Fruit fly (Drosophila melanogaster) whole organism, prepupa: ENCODE measurements around the gene B52.

Source experiments
- CG10631 ChIP-seq: fragments of 200-800 bp; sonication (Bioruptor generic); optimal IDR thresholded peaks from 2 replicates; lab custom pipeline; 2016; ENCODE audit warnings: missing biosample characterization, missing genetic modification characterization
- CG11762 ChIP-seq: fragments of 200-800 bp; sonication (Bioruptor generic); optimal IDR thresholded peaks from 3 replicates; lab custom pipeline; 2016; ENCODE audit warnings: missing biosample characterization, missing genetic modification characterization; ENCODE audit not compliant: insufficient read depth
- CG11902 ChIP-seq: fragments of 200-800 bp; sonication (Bioruptor generic); optimal IDR thresholded peaks from 3 replicates; lab custom pipeline; 2016; ENCODE audit warnings: missing biosample characterization, missing genetic modification characterization
- CG1621 ChIP-seq: fragments of 200-800 bp; sonication (Bioruptor generic); optimal IDR thresholded peaks from 3 replicates; lab custom pipeline; 2018; ENCODE audit warnings: missing biosample characterization, mild to moderate bottlenecking, missing genetic modification characterization
- CG16779 ChIP-seq: fragments of 200-800 bp; sonication (Bioruptor generic); optimal IDR thresholded peaks from 3 replicates; lab custom pipeline; 2017; ENCODE audit warnings: missing biosample characterization, mild to moderate bottlenecking, missing genetic modification characterization
- CG32006 ChIP-seq: fragments of 200-800 bp; sonication (Bioruptor generic); optimal IDR thresholded peaks from 3 replicates; lab custom pipeline; 2017; ENCODE audit warnings: missing biosample characterization, mild to moderate bottlenecking, missing genetic modification characterization
- CG3919 ChIP-seq: fragments of 200-800 bp; sonication (Bioruptor generic); optimal IDR thresholded peaks from 3 replicates; lab custom pipeline; 2016; ENCODE audit warnings: missing biosample characterization, missing genetic modification characterization
- CG4318 ChIP-seq: fragments of 200-800 bp; sonication (Bioruptor generic); optimal IDR thresholded peaks from 3 replicates; lab custom pipeline; 2017; ENCODE audit warnings: missing biosample characterization, mild to moderate bottlenecking, missing genetic modification characterization
- CG6163 ChIP-seq: fragments of 200-800 bp; sonication (Bioruptor generic); IDR thresholded peaks from 3 replicates; pipeline ENCODE4 v1.3.6; 2022; ENCODE audit warnings: missing biosample characterization, missing genetic modification characterization
- CG6792 ChIP-seq: fragments of 200-800 bp; sonication (Bioruptor generic); optimal IDR thresholded peaks from 3 replicates; lab custom pipeline; 2016; ENCODE audit warnings: missing biosample characterization, missing genetic modification characterization
- CG6808 ChIP-seq: fragments of 200-800 bp; sonication (Bioruptor generic); optimal IDR thresholded peaks from 3 replicates; lab custom pipeline; 2017; ENCODE audit warnings: missing biosample characterization, missing genetic modification characterization, mild to moderate bottlenecking, moderate library complexity, missing genetic modification reagents
- CG6854 ChIP-seq: fragments of 200-800 bp; sonication (Bioruptor generic); optimal IDR thresholded peaks from 2 replicates; lab custom pipeline; 2017; ENCODE audit warnings: missing biosample characterization, mild to moderate bottlenecking, missing genetic modification characterization
- CG7368 ChIP-seq: fragments of 200-800 bp; sonication (Bioruptor generic); optimal IDR thresholded peaks from 3 replicates; lab custom pipeline; 2016; ENCODE audit warnings: missing biosample characterization, missing genetic modification characterization
- CG8119 ChIP-seq: fragments of 200-800 bp; sonication (Bioruptor generic); IDR thresholded peaks from 3 replicates; pipeline ENCODE4 v1.3.6; 2022; ENCODE audit warnings: missing biosample characterization, missing genetic modification characterization
- CG8319 ChIP-seq: fragments of 200-800 bp; sonication (Bioruptor generic); optimal IDR thresholded peaks from 3 replicates; lab custom pipeline; 2016; ENCODE audit warnings: missing biosample characterization, missing genetic modification characterization
- Eip78C ChIP-seq: fragments of 200-800 bp; sonication (Bioruptor generic); peaks from one replicate; lab custom pipeline; 2016; ENCODE audit warnings: missing biosample characterization, missing genetic modification characterization
- Ets21C ChIP-seq: fragments of 200-800 bp; sonication (Bioruptor generic); optimal IDR thresholded peaks from 3 replicates; lab custom pipeline; 2016; ENCODE audit warnings: missing biosample characterization, missing genetic modification characterization
- Gug ChIP-seq: fragments of 200-800 bp; sonication (Bioruptor generic); IDR thresholded peaks from 2 replicates; pipeline ENCODE4 v1.3.6; 2022; ENCODE audit warnings: missing biosample characterization, missing genetic modification characterization
- Hr4 ChIP-seq: fragments of 200-800 bp; sonication (Bioruptor generic); optimal IDR thresholded peaks from 3 replicates; lab custom pipeline; 2016; ENCODE audit warnings: missing biosample characterization, missing genetic modification characterization
- Lpt ChIP-seq: fragments of 200-800 bp; sonication (Bioruptor generic); optimal IDR thresholded peaks from 3 replicates; lab custom pipeline; 2016; ENCODE audit warnings: missing biosample characterization, missing genetic modification characterization
- Met ChIP-seq: fragments of 200-800 bp; sonication (Bioruptor generic); optimal IDR thresholded peaks from 3 replicates; lab custom pipeline; 2016; ENCODE audit warnings: missing biosample characterization, missing genetic modification characterization
- OdsH ChIP-seq: fragments of 200-800 bp; sonication (Bioruptor generic); optimal IDR thresholded peaks from 3 replicates; lab custom pipeline; 2016; ENCODE audit warnings: missing biosample characterization, missing genetic modification characterization
- Smox ChIP-seq: fragments of 200-800 bp; sonication (Bioruptor generic); optimal IDR thresholded peaks from 3 replicates; lab custom pipeline; 2016; ENCODE audit warnings: missing biosample characterization, missing genetic modification characterization
- Sox15 ChIP-seq: fragments of 200-800 bp; sonication (Bioruptor generic); optimal IDR thresholded peaks from 3 replicates; lab custom pipeline; 2016; ENCODE audit warnings: missing biosample characterization, missing genetic modification characterization
- achi ChIP-seq: fragments of 200-800 bp; sonication (Bioruptor generic); optimal IDR thresholded peaks from 3 replicates; lab custom pipeline; 2016; ENCODE audit warnings: missing biosample characterization, missing genetic modification characterization
- cyc ChIP-seq: fragments of 200-800 bp; sonication (Bioruptor generic); optimal IDR thresholded peaks from 3 replicates; lab custom pipeline; 2016; ENCODE audit warnings: missing biosample characterization, missing genetic modification characterization
- dac ChIP-seq: fragments of 200-800 bp; sonication (Bioruptor generic); optimal IDR thresholded peaks from 2 replicates; lab custom pipeline; 2017; ENCODE audit warnings: missing biosample characterization, mild to moderate bottlenecking, missing genetic modification characterization
- dsx ChIP-seq: fragments of 200-800 bp; optimal IDR thresholded peaks from 3 replicates; lab custom pipeline; 2019; ENCODE audit warnings: missing biosample characterization, mild to moderate bottlenecking, missing genetic modification characterization, moderate library complexity; ENCODE audit not compliant: poor library complexity, severe bottlenecking
- eg ChIP-seq: fragments of 200-800 bp; sonication (Bioruptor generic); IDR thresholded peaks from 3 replicates; pipeline ENCODE4 v1.3.6; 2022; ENCODE audit warnings: missing biosample characterization, missing genetic modification characterization
- esn ChIP-seq: fragments of 200-800 bp; sonication (Bioruptor generic); optimal IDR thresholded peaks from 2 replicates; lab custom pipeline; 2016; ENCODE audit warnings: missing biosample characterization, mild to moderate bottlenecking, missing genetic modification characterization, moderate library complexity
- fd59A ChIP-seq: fragments of 200-800 bp; sonication (Bioruptor generic); optimal IDR thresholded peaks from 2 replicates; lab custom pipeline; 2017; ENCODE audit warnings: missing biosample characterization, mild to moderate bottlenecking, missing genetic modification characterization, missing genetic modification reagents
- fd85E ChIP-seq: fragments of 200-800 bp; sonication (Bioruptor generic); optimal IDR thresholded peaks from 3 replicates; lab custom pipeline; 2016; ENCODE audit warnings: missing biosample characterization, missing genetic modification characterization
- salr ChIP-seq, 2 experiments: fragments of 200-800 bp; sonication (Bioruptor generic); optimal IDR thresholded peaks; 3 replicates each; lab custom pipeline; 2016 to 2018; ENCODE audit warnings: missing biosample characterization in 2 of 2, missing genetic modification characterization in 2 of 2, mild to moderate bottlenecking in 1 of 2
- spab ChIP-seq: fragments of 200-800 bp; sonication (Bioruptor generic); optimal IDR thresholded peaks from 2 replicates; lab custom pipeline; 2017; ENCODE audit warnings: missing biosample characterization, mild to moderate bottlenecking, missing genetic modification characterization, missing genetic modification reagents
- ss ChIP-seq, 2 experiments: fragments of 200-800 bp; sonication (Bioruptor generic); optimal IDR thresholded peaks; 2 replicates in 1 of 2; 3 replicates in 1 of 2; lab custom pipeline; 2017 to 2018; ENCODE audit warnings: mild to moderate bottlenecking in 2 of 2, missing biosample characterization in 2 of 2, missing genetic modification characterization in 2 of 2, moderate library complexity in 1 of 2
- svp ChIP-seq: fragments of 200-800 bp; sonication (Bioruptor generic); peaks from one replicate; lab custom pipeline; 2016; ENCODE audit warnings: missing biosample characterization, missing genetic modification characterization
- topi ChIP-seq: fragments of 200-800 bp; sonication (Bioruptor generic); optimal IDR thresholded peaks from 3 replicates; lab custom pipeline; 2016; ENCODE audit warnings: missing biosample characterization, missing genetic modification characterization
- vri ChIP-seq: fragments of 200-800 bp; sonication (Bioruptor generic); optimal IDR thresholded peaks from 3 replicates; lab custom pipeline; 2016; ENCODE audit warnings: missing biosample characterization, mild to moderate bottlenecking, missing genetic modification characterization

Gene B52

dm6 chr3R:13683624-13684568, 22.8 kb downstream of the B52 start, which contains the start of gene flfl (continued):
- TF ChIP-seq salr (GFP tag; optimal IDR thresholded peaks at IDR 0.05; lab: Kevin White, UChicago) = no peak
- no peak for TF ChIP-seq CG7368 (GFP tag; lab: Kevin White, UChicago)
- no peak for TF ChIP-seq Sox15 (GFP tag; lab: Kevin White, UChicago)
- TF ChIP-seq fd59A = no peak
- TF ChIP-seq spab (GFP tag; lab: Kevin White, UChicago) = no peak
- no peak for TF ChIP-seq CG11762
- peak; percentile 36 for TF ChIP-seq CG6808 (GFP tag; lab: Kevin White, UChicago)
- TF ChIP-seq OdsH (GFP tag; lab: Kevin White, UChicago) = no peak
- TF ChIP-seq topi (GFP tag; lab: Kevin White, UChicago) = peak; percentile 9
- no peak for TF ChIP-seq CG6792 (GFP tag; lab: Kevin White, UChicago)
- TF ChIP-seq Met (GFP tag; lab: Kevin White, UChicago) = no peak
- TF ChIP-seq CG6854 (GFP tag; lab: Kevin White, UChicago) = peak; percentile 29
- no peak for TF ChIP-seq fd85E
- TF ChIP-seq eg (GFP tag; lab: Robert Waterston, UW) = no peak
- no peak for TF ChIP-seq cyc (GFP tag; lab: Kevin White, UChicago)
- TF ChIP-seq achi = no peak
- no peak for TF ChIP-seq CG1621 (tag; lab: Kevin White, UChicago)
- no peak for TF ChIP-seq CG6163 (GFP tag; lab: Robert Waterston, UW)
- TF ChIP-seq CG8119 = no peak
- no peak for TF ChIP-seq CG11902 (GFP tag; lab: Kevin White, UChicago)
- no peak for TF ChIP-seq CG4318 (GFP tag; lab: Kevin White, UChicago)
- peak; percentile 7 for TF ChIP-seq esn (GFP tag; lab: Kevin White, UChicago)
- no peak for TF ChIP-seq Lpt (GFP tag; lab: Kevin White, UChicago)
- TF ChIP-seq CG8319 = no peak
- no peak for TF ChIP-seq Ets21C
- TF ChIP-seq Gug (GFP tag; lab: Robert Waterston, UW) = no peak
- TF ChIP-seq Smox (GFP tag; lab: Kevin White, UChicago) = peak; percentile 9
- TF ChIP-seq, all 60 proteins: peak for 18

- TF ChIP-seq OdsH (GFP tag; lab: Kevin White, UChicago) = no peak
- TF ChIP-seq CG6808 (GFP tag; lab: Kevin White, UChicago) = no peak
- TF ChIP-seq CG32006 (GFP tag; lab: Kevin White, UChicago) = peak; percentile 9
- TF ChIP-seq Eip78C (GFP tag; lab: Kevin White, UChicago) = peak; percentile 55
- peak; percentile 37 for TF ChIP-seq dsx
- TF ChIP-seq CG3919 (GFP tag; lab: Kevin White, UChicago) = no peak
- peak; percentile 10 for TF ChIP-seq Hr4 (GFP tag; lab: Kevin White, UChicago)
- peak; percentile 22 for TF ChIP-seq CG16779 (tag; lab: Kevin White, UChicago)
- no peak for TF ChIP-seq dac
- peak; percentile 74 for TF ChIP-seq svp (GFP tag; lab: Kevin White, UChicago)
- TF ChIP-seq vri (GFP tag; lab: Kevin White, UChicago) = peak; percentile 43
- TF ChIP-seq fd85E = no peak
- peak; percentile 4 for TF ChIP-seq CG10631 (GFP tag; lab: Kevin White, UChicago)
- peak in 1 of 2 experiments; percentile 4 for TF ChIP-seq salr (GFP tag; optimal IDR thresholded peaks at IDR 0.05; lab: Kevin White, UChicago)
- no peak for TF ChIP-seq CG4318 (GFP tag; lab: Kevin White, UChicago)
- TF ChIP-seq ss (GFP tag; optimal IDR thresholded peaks at IDR 0.05; lab: Kevin White, UChicago) = peak in 1 of 2 experiments; percentile 26
- peak; percentile 29 for TF ChIP-seq Met (GFP tag; lab: Kevin White, UChicago)
- TF ChIP-seq, all 60 proteins: peak for 11
These were observed 23.7 kb downstream of the B52 start for dm6 chr3R:13684569-13685402.
